Fruit fly (Drosophila melanogaster) whole organism, embryonic: ENCODE results near the gene CG10254.
A peak's percentile ranks its signal among the peaks of the same experiment; 100 is the strongest.

Experiments
- Asciz ChIP-seq: fragments of 200-800 bp; sonication (Bioruptor generic); optimal IDR thresholded peaks from 2 replicates; lab custom pipeline; 2017; ENCODE audit warnings: missing biosample characterization, mild to moderate bottlenecking, missing genetic modification characterization, missing genetic modification reagents
- Atf6 ChIP-seq: fragments of 200-800 bp; sonication (Bioruptor generic); IDR thresholded peaks from 2 replicates; pipeline ENCODE4 v1.3.6; 2022; ENCODE audit warnings: missing biosample characterization, missing genetic modification characterization
- Bteb2 ChIP-seq: fragments of 200-800 bp; sonication (Bioruptor generic); optimal IDR thresholded peaks from 2 replicates; lab custom pipeline; 2016; ENCODE audit warnings: missing biosample characterization, missing genetic modification characterization
- CG1024 ChIP-seq: fragments of 200-800 bp; sonication (Bioruptor generic); IDR thresholded peaks from 2 replicates; pipeline ENCODE4 v1.3.6; 2022; ENCODE audit warnings: missing biosample characterization, missing genetic modification characterization
- CG10366 ChIP-seq: fragments of 200-800 bp; sonication (Bioruptor generic); IDR thresholded peaks from 2 replicates; pipeline ENCODE4 v1.3.6; 2022; ENCODE audit warnings: missing biosample characterization, missing genetic modification characterization
- CG12236 ChIP-seq: fragments of 200-800 bp; sonication (Bioruptor generic); optimal IDR thresholded peaks from 2 replicates; lab custom pipeline; 2016; ENCODE audit warnings: missing biosample characterization, missing genetic modification characterization
- CG1529 ChIP-seq: fragments of 200-800 bp; sonication (Bioruptor generic); optimal IDR thresholded peaks from 3 replicates; lab custom pipeline; 2018; ENCODE audit warnings: missing biosample characterization, missing genetic modification characterization
- CG16863 ChIP-seq: fragments of 200-800 bp; sonication (Bioruptor generic); optimal IDR thresholded peaks from 3 replicates; lab custom pipeline; 2016; ENCODE audit warnings: missing biosample characterization, missing genetic modification characterization
- CG1832 ChIP-seq: fragments of 200-800 bp; sonication (Bioruptor generic); optimal IDR thresholded peaks from 2 replicates; lab custom pipeline; 2017; ENCODE audit warnings: missing biosample characterization, mild to moderate bottlenecking, missing genetic modification characterization, inconsistent platforms
- CG18476 ChIP-seq: fragments of 200-800 bp; sonication (Bioruptor generic); optimal IDR thresholded peaks from 2 replicates; lab custom pipeline; 2016; ENCODE audit warnings: missing biosample characterization, mild to moderate bottlenecking, missing genetic modification characterization
- CG30020 ChIP-seq: fragments of 200-800 bp; optimal IDR thresholded peaks from 2 replicates; lab custom pipeline; 2019; ENCODE audit warnings: missing biosample characterization, mild to moderate bottlenecking, missing genetic modification characterization, moderate library complexity
- CG3281 ChIP-seq: fragments of 200-800 bp; sonication (Bioruptor generic); optimal IDR thresholded peaks from 3 replicates; lab custom pipeline; 2017; ENCODE audit warnings: missing biosample characterization, mild to moderate bottlenecking, missing genetic modification characterization
- CG3407 ChIP-seq: fragments of 200-800 bp; sonication (Bioruptor generic); optimal IDR thresholded peaks from 2 replicates; lab custom pipeline; 2018; ENCODE audit warnings: missing biosample characterization, mild to moderate bottlenecking, missing genetic modification characterization
- CG34422 ChIP-seq: fragments of 200-800 bp; sonication (Bioruptor generic); IDR thresholded peaks from 3 replicates; pipeline ENCODE4 v1.3.6; 2022; ENCODE audit warnings: missing biosample characterization, missing genetic modification characterization
- CG3838 ChIP-seq: fragments of 200-800 bp; sonication (Bioruptor generic); optimal IDR thresholded peaks from 3 replicates; lab custom pipeline; 2016; ENCODE audit warnings: missing biosample characterization, missing genetic modification characterization
- CG4424 ChIP-seq: fragments of 200-800 bp; sonication (Bioruptor generic); optimal IDR thresholded peaks from 3 replicates; lab custom pipeline; 2016; ENCODE audit warnings: missing biosample characterization, missing genetic modification characterization
- CG6683 ChIP-seq: fragments of 200-800 bp; sonication (Bioruptor generic); optimal IDR thresholded peaks from 2 replicates; lab custom pipeline; 2017; ENCODE audit warnings: missing biosample characterization, mild to moderate bottlenecking, missing genetic modification characterization, missing genetic modification reagents
- CG7987 ChIP-seq: fragments of 200-800 bp; sonication (Bioruptor generic); optimal IDR thresholded peaks from 2 replicates; lab custom pipeline; 2018; ENCODE audit warnings: missing biosample characterization, mild to moderate bottlenecking, missing genetic modification characterization, moderate library complexity
- CG8359 ChIP-seq: fragments of 200-800 bp; sonication (Bioruptor generic); optimal IDR thresholded peaks from 2 replicates; lab custom pipeline; 2017; ENCODE audit warnings: missing biosample characterization, mild to moderate bottlenecking, missing genetic modification characterization, borderline replicate concordance
- CG8924 ChIP-seq: fragments of 200-800 bp; optimal IDR thresholded peaks from 3 replicates; lab custom pipeline; 2019; ENCODE audit warnings: missing biosample characterization, mild to moderate bottlenecking, missing genetic modification characterization, moderate library complexity
- CG9215 ChIP-seq: fragments of 200-800 bp; sonication (Bioruptor generic); IDR thresholded peaks from 2 replicates; pipeline ENCODE4 v1.3.6; 2022; ENCODE audit warnings: missing biosample characterization, missing genetic modification characterization
- H15 ChIP-seq: fragments of 200-800 bp; sonication (Bioruptor generic); IDR thresholded peaks from 3 replicates; pipeline ENCODE4 v1.3.6; 2022; ENCODE audit warnings: missing biosample characterization, missing genetic modification characterization
- HLH3B ChIP-seq: fragments of 200-800 bp; sonication (Bioruptor generic); IDR thresholded peaks from 2 replicates; pipeline ENCODE4 v1.3.6; 2022; ENCODE audit warnings: missing biosample characterization, missing genetic modification characterization
- Hey ChIP-seq: fragments of 200-800 bp; sonication (Bioruptor generic); optimal IDR thresholded peaks from 3 replicates; lab custom pipeline; 2018; ENCODE audit warnings: missing biosample characterization, mild to moderate bottlenecking, missing genetic modification characterization
- Mrtf ChIP-seq: fragments of 200-800 bp; sonication (Bioruptor generic); IDR thresholded peaks from 3 replicates; pipeline ENCODE4 v1.3.6; 2022; ENCODE audit warnings: missing biosample characterization, missing genetic modification characterization
- NC2β ChIP-seq: fragments of 200-800 bp; sonication (Bioruptor generic); optimal IDR thresholded peaks from 2 replicates; lab custom pipeline; 2016; ENCODE audit warnings: missing biosample characterization, missing genetic modification characterization
- Pdp1 ChIP-seq, 2 experiments: fragments of 200-800 bp; sonication (Bioruptor generic); optimal IDR thresholded peaks; 3 replicates each; lab custom pipeline; 2016; ENCODE audit warnings: missing biosample characterization in 2 of 2, missing genetic modification characterization in 2 of 2, mild to moderate bottlenecking in 1 of 2, moderate library complexity in 1 of 2
- Rfx ChIP-seq: fragments of 200-800 bp; sonication (Bioruptor generic); IDR thresholded peaks from 2 replicates; pipeline ENCODE4 v1.3.6; 2022; ENCODE audit warnings: missing biosample characterization, missing genetic modification characterization
- Vsx1 ChIP-seq: fragments of 200-800 bp; sonication (Bioruptor generic); optimal IDR thresholded peaks from 2 replicates; lab custom pipeline; 2017; ENCODE audit warnings: missing biosample characterization, mild to moderate bottlenecking, missing genetic modification characterization, missing genetic modification reagents
- aop ChIP-seq: fragments of 200-800 bp; sonication (Bioruptor generic); IDR thresholded peaks from 2 replicates; pipeline ENCODE4 v1.3.6; 2022; ENCODE audit warnings: missing biosample characterization, missing genetic modification characterization
- ara ChIP-seq: fragments of 200-800 bp; sonication (Bioruptor generic); IDR thresholded peaks from 2 replicates; pipeline ENCODE4 v1.3.6; 2022; ENCODE audit warnings: missing biosample characterization, missing genetic modification characterization
- bbx ChIP-seq: fragments of 200-800 bp; sonication (Bioruptor generic); IDR thresholded peaks from 2 replicates; pipeline ENCODE4 v1.3.6; 2022; ENCODE audit warnings: missing biosample characterization, missing genetic modification characterization; ENCODE audit not compliant: partially characterized antibody
- btn ChIP-seq: fragments of 200-800 bp; sonication (Bioruptor generic); optimal IDR thresholded peaks from 2 replicates; lab custom pipeline; 2016; ENCODE audit warnings: missing biosample characterization, missing genetic modification characterization
- cad ChIP-seq: fragments of >200 bp; optimal IDR thresholded peaks from 2 replicates; lab custom pipeline; 2017; ENCODE audit warnings: missing biosample characterization, missing genetic modification characterization
- chn ChIP-seq: fragments of 200-800 bp; sonication (Bioruptor generic); optimal IDR thresholded peaks from 2 replicates; lab custom pipeline; 2016; ENCODE audit warnings: missing biosample characterization, missing genetic modification characterization
- ci ChIP-seq: fragments of 200-800 bp; sonication (Bioruptor generic); IDR thresholded peaks from 3 replicates; pipeline ENCODE4 v1.3.6; 2022; ENCODE audit warnings: missing biosample characterization, missing genetic modification characterization
- corto ChIP-seq: fragments of 200-800 bp; sonication (Bioruptor generic); optimal IDR thresholded peaks from 2 replicates; lab custom pipeline; 2016; ENCODE audit warnings: missing biosample characterization, mild to moderate bottlenecking, missing genetic modification characterization, moderate library complexity
- crp ChIP-seq, 2 experiments: fragments of 200-800 bp; sonication (Bioruptor generic); optimal IDR thresholded peaks; 2 replicates in 1 of 2; 3 replicates in 1 of 2; lab custom pipeline; 2017; ENCODE audit warnings: missing biosample characterization in 2 of 2, missing genetic modification characterization in 2 of 2, mild to moderate bottlenecking in 1 of 2, moderate library complexity in 1 of 2
- gem ChIP-seq: fragments of 200-800 bp; sonication (Bioruptor generic); optimal IDR thresholded peaks from 2 replicates; lab custom pipeline; 2019; ENCODE audit warnings: missing biosample characterization, mild to moderate bottlenecking, missing genetic modification characterization, moderate library complexity
- hkb ChIP-seq, 2 experiments: fragments of 200-800 bp in 1 of 2; fragments of >200 bp in 1 of 2; sonication (Bioruptor generic) in 1 of 2; IDR thresholded peaks in 1 of 2; optimal IDR thresholded peaks in 1 of 2; 2 replicates each; pipeline versions ENCODE4 v1.3.6 to Lab custom; 2017 to 2022; ENCODE audit warnings: missing biosample characterization in 1 of 2, missing genetic modification characterization in 1 of 2
- ranshi ChIP-seq: fragments of 200-800 bp; sonication (Bioruptor generic); IDR thresholded peaks from 2 replicates; pipeline ENCODE4 v1.3.6; 2022; ENCODE audit warnings: missing biosample characterization, missing genetic modification characterization
- run ChIP-seq: fragments of 200-800 bp; sonication (Bioruptor generic); optimal IDR thresholded peaks from 3 replicates; lab custom pipeline; 2018; ENCODE audit warnings: missing biosample characterization, mild to moderate bottlenecking, missing genetic modification characterization
- salm ChIP-seq: fragments of 200-800 bp; sonication (Bioruptor generic); optimal IDR thresholded peaks from 2 replicates; lab custom pipeline; 2018; ENCODE audit warnings: missing biosample characterization, mild to moderate bottlenecking, missing genetic modification characterization
- sc ChIP-seq, 3 experiments: fragments of >200 bp in 2 of 3; fragments of 200-800 bp in 1 of 3; sonication (Bioruptor generic) in 1 of 3; optimal IDR thresholded peaks; 2 replicates in 2 of 3; 3 replicates in 1 of 3; lab custom pipeline; 2017; ENCODE audit warnings: mild to moderate bottlenecking in 1 of 3, missing biosample characterization in 1 of 3, missing genetic modification characterization in 1 of 3, missing genetic modification reagents in 1 of 3
- sim ChIP-seq: fragments of 200-800 bp; sonication (Bioruptor generic); IDR thresholded peaks from 2 replicates; pipeline ENCODE4 v1.3.6; 2022; ENCODE audit warnings: missing biosample characterization, missing genetic modification characterization
- tap ChIP-seq: fragments of 200-800 bp; optimal IDR thresholded peaks from 3 replicates; lab custom pipeline; 2019; ENCODE audit warnings: missing biosample characterization, mild to moderate bottlenecking, missing genetic modification characterization, moderate library complexity
- tin ChIP-seq: fragments of 200-800 bp; sonication (Bioruptor generic); optimal IDR thresholded peaks from 3 replicates; lab custom pipeline; 2016; ENCODE audit warnings: missing biosample characterization, missing genetic modification characterization
- ttk ChIP-seq: fragments of 200-800 bp; sonication (Bioruptor generic); IDR thresholded peaks from 2 replicates; pipeline ENCODE4 v2.1.2; 2022; ENCODE audit warnings: missing biosample characterization, missing genetic modification characterization
- yki ChIP-seq: fragments of >200 bp; optimal IDR thresholded peaks from 3 replicates; lab custom pipeline; 2018

The CG10254 gene

DNA sequence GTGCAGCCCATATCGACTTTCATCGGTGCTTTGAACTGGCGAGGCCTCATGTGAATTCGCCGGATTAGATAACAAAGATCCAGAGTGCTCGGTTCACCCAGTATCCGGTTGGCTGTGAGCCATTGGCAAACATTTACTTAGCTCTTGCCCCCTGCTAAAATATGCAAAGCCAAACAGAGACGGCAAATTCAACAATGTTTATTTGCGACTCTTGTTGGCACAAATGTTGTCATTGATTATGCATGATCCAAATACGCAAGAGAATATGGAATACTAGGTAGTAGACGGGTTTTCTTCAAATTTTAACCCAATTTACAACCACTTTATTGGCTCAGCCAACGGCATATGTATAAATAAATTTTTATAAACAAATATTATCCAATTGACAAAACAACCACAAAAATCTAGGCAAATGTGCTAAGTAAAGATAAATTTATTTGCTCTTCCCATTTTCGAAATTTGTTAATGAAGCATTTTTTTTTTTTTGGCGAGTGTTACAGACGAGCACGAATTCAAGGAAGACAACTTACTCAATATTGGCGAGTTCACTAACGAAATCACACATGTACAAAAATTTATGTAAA lies 42.2 kb downstream of the CG10254 start (continued):
- no peak for TF ChIP-seq ara (GFP tag; lab: Robert Waterston, UW)
- peak; percentile 49; the same call in 1 of the 3 replicates for TF ChIP-seq Mrtf
- peak; percentile 63 for TF ChIP-seq gem (tag; lab: Kevin White, UChicago)
- TF ChIP-seq CG6683 (GFP tag; lab: Kevin White, UChicago): peak; percentile 69
- TF ChIP-seq CG7987: peak; percentile 80
- TF ChIP-seq CG8359 (GFP tag; lab: Kevin White, UChicago): no peak
- TF ChIP-seq tap (tag; lab: Kevin White, UChicago): no peak
- no peak for TF ChIP-seq CG1832
- TF ChIP-seq Asciz (GFP tag; lab: Kevin White, UChicago): peak; percentile 21
- TF ChIP-seq H15: no peak
- TF ChIP-seq bbx (GFP tag; lab: Robert Waterston, UW): no peak
- TF ChIP-seq CG18476: peak; percentile 31
- TF ChIP-seq Vsx1 (GFP tag; lab: Kevin White, UChicago): peak; percentile 82
- TF ChIP-seq NC2β (GFP tag; lab: Kevin White, UChicago): no peak
- 0 out of 2 replicates have a peak, but pooled peaks have one; percentile 21 for TF ChIP-seq ttk (GFP tag; lab: Robert Waterston, UW)
- peak; percentile 53; the same call in 1 of the 3 replicates for TF ChIP-seq CG34422 (GFP tag; lab: Robert Waterston, UW)
- peak; percentile 1 for TF ChIP-seq CG4424 (GFP tag; lab: Kevin White, UChicago)
- no peak for TF ChIP-seq btn (GFP tag; lab: Kevin White, UChicago)
- TF ChIP-seq Hey (tag; lab: Kevin White, UChicago): peak; percentile 59
- TF ChIP-seq CG30020 (tag; lab: Kevin White, UChicago): no peak
- no peak for TF ChIP-seq CG1529
- TF ChIP-seq Rfx (GFP tag; lab: Robert Waterston, UW): peak; percentile 82
- no peak for TF ChIP-seq aop (GFP tag; lab: Robert Waterston, UW)
- peak; percentile 22 for TF ChIP-seq CG3838 (GFP tag; lab: Kevin White, UChicago)
- TF ChIP-seq cad: no peak
- TF ChIP-seq CG16863 (GFP tag; lab: Kevin White, UChicago): peak; percentile 12
- TF ChIP-seq sim (GFP tag; lab: Robert Waterston, UW): no peak
- TF ChIP-seq HLH3B (GFP tag; lab: Robert Waterston, UW): no peak; the same call in 1 of the 2 replicates
- peak; percentile 63 for TF ChIP-seq Bteb2 (GFP tag; lab: Kevin White, UChicago)
- TF ChIP-seq hkb (optimal IDR thresholded peaks at IDR 0.05; lab: Kevin White, UChicago): no peak
- peak; percentile 71 for TF ChIP-seq hkb (GFP tag; IDR thresholded peaks at IDR 0.05; lab: Robert Waterston, UW)
- TF ChIP-seq CG1024 (GFP tag; lab: Robert Waterston, UW): no peak
- no peak for TF ChIP-seq yki (lab: Kevin White, UChicago)
- TF ChIP-seq CG3281 (GFP tag; lab: Kevin White, UChicago): peak; percentile 88
- peak; percentile 68; the same call in 1 of the 2 replicates for TF ChIP-seq ranshi (GFP tag; lab: Robert Waterston, UW)
- TF ChIP-seq CG3407 (GFP tag; lab: Kevin White, UChicago): no peak
- no peak for TF ChIP-seq corto (GFP tag; lab: Kevin White, UChicago)
- TF ChIP-seq chn (GFP tag; lab: Kevin White, UChicago): no peak
- no peak for TF ChIP-seq salm (tag; lab: Kevin White, UChicago)
- peak; percentile 36; the same call in 1 of the 2 replicates for TF ChIP-seq CG10366 (GFP tag; lab: Robert Waterston, UW)
- TF ChIP-seq ci: 0 out of 3 replicates have a peak, but pooled peaks have one; percentile 36
- TF ChIP-seq CG12236: peak; percentile 38
- peak; percentile 34 for TF ChIP-seq CG8924
- no peak for TF ChIP-seq tin (GFP tag; lab: Kevin White, UChicago)
- TF ChIP-seq sc (optimal IDR thresholded peaks at IDR 0.05; lab: Kevin White, UChicago): no peak
- no peak for TF ChIP-seq sc (GFP tag; optimal IDR thresholded peaks at IDR 0.05; lab: Kevin White, UChicago)
- peak; percentile 16 for TF ChIP-seq run (tag; lab: Kevin White, UChicago)
- TF ChIP-seq Atf6 (GFP tag; lab: Robert Waterston, UW): peak; percentile 81
- peak; percentile 4 to 43 for TF ChIP-seq Pdp1 (GFP tag; optimal IDR thresholded peaks at IDR 0.05; lab: Kevin White, UChicago)
- no peak for TF ChIP-seq crp (GFP tag; optimal IDR thresholded peaks at IDR 0.05; lab: Kevin White, UChicago)
- no peak for TF ChIP-seq CG9215 (GFP tag; lab: Robert Waterston, UW)
